Worm (Caenorhabditis elegans) whole organism, early embryonic: ENCODE results near the gene unc-7.

Experiments
- aly-1 ChIP-seq: sonication (generic microtip); optimal IDR thresholded peaks from 2 replicates; lab custom pipeline; 2016; ENCODE audit warnings: missing genetic modification characterization, missing compliant biosample characterization
- hnd-1 ChIP-seq: sonication (generic microtip); optimal IDR thresholded peaks from 2 replicates; lab custom pipeline; 2016; ENCODE audit warnings: missing genetic modification characterization, missing compliant biosample characterization
- pes-1 ChIP-seq: fragments of 200-800 bp; sonication (Bioruptor generic); IDR thresholded peaks from 2 replicates; pipeline ENCODE4 v1.3.6; 2022; ENCODE audit warnings: missing genetic modification reagents, missing genetic modification characterization, missing compliant biosample characterization

DNA sequence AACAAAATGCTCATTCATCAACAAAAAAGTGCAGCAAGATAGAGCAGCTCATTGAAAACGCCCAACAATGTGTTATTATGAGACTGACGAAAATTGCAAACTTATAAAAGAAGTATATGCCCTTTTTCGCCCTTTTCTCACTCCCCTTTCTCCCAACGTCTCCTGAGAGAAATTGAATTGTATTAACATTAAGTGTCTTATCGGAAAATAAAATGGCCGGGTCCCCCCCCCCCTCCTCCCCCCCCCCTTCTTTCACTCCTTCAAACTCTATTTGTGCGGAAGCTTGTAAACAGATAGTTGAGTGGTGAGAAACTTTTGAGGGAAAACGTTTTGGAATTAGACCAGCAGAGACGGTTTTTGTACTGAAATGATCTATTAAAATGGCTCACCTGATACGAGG is 20.8 kb downstream of the unc-7 start:
- TF ChIP-seq aly-1 (tag; lab: Kevin White, UChicago) (no peak), hnd-1 (tag; lab: Kevin White, UChicago) (no peak), pes-1 (GFP tag; lab: Robert Waterston, UW) (no peak)
